Fruit fly (Drosophila melanogaster) whole organism, embryonic: Measurements from ENCODE around the gene CG16775.

Source experiments
- Asciz ChIP-seq: fragments of 200-800 bp; sonication (Bioruptor generic); optimal IDR thresholded peaks from 2 replicates; lab custom pipeline; 2017; ENCODE audit warnings: missing biosample characterization, mild to moderate bottlenecking, missing genetic modification characterization, missing genetic modification reagents
- CG10979 ChIP-seq: fragments of 200-800 bp; sonication (Bioruptor generic); optimal IDR thresholded peaks from 2 replicates; lab custom pipeline; 2018; ENCODE audit warnings: missing biosample characterization, mild to moderate bottlenecking, missing genetic modification characterization, moderate library complexity
- CG11695 ChIP-seq: fragments of 200-800 bp; sonication (Bioruptor generic); IDR thresholded peaks from 3 replicates; pipeline ENCODE4 v1.3.6; 2022; ENCODE audit warnings: missing biosample characterization, missing genetic modification characterization
- CG11696 ChIP-seq: fragments of 200-800 bp; sonication (Bioruptor generic); IDR thresholded peaks from 2 replicates; pipeline ENCODE4 v1.3.6; 2022; ENCODE audit warnings: missing biosample characterization, missing genetic modification characterization
- CG12071 ChIP-seq: fragments of 200-800 bp; sonication (Bioruptor generic); optimal IDR thresholded peaks from 3 replicates; lab custom pipeline; 2018; ENCODE audit warnings: missing biosample characterization, mild to moderate bottlenecking, missing genetic modification characterization
- CG12155 ChIP-seq: fragments of 200-800 bp; sonication (Bioruptor generic); optimal IDR thresholded peaks from 3 replicates; lab custom pipeline; 2016; ENCODE audit warnings: missing biosample characterization, missing genetic modification characterization
- CG12299 ChIP-seq: fragments of 200-800 bp; sonication (Bioruptor generic); optimal IDR thresholded peaks from 2 replicates; lab custom pipeline; 2018; ENCODE audit warnings: missing biosample characterization, mild to moderate bottlenecking, missing genetic modification characterization
- CG12769 ChIP-seq: fragments of 200-800 bp; sonication (Bioruptor generic); optimal IDR thresholded peaks from 2 replicates; lab custom pipeline; 2019; ENCODE audit warnings: missing biosample characterization, mild to moderate bottlenecking, missing genetic modification characterization, moderate library complexity
- CG13296 ChIP-seq: fragments of 200-800 bp; sonication (Bioruptor generic); optimal IDR thresholded peaks from 3 replicates; lab custom pipeline; 2018; ENCODE audit warnings: missing biosample characterization, mild to moderate bottlenecking, missing genetic modification characterization
- CG13894 ChIP-seq: fragments of 200-800 bp; sonication (Bioruptor generic); optimal IDR thresholded peaks from 3 replicates; lab custom pipeline; 2018; ENCODE audit warnings: missing biosample characterization, mild to moderate bottlenecking, missing genetic modification characterization, moderate library complexity
- CG16779 ChIP-seq: fragments of 200-800 bp; sonication (Bioruptor generic); IDR thresholded peaks from 2 replicates; pipeline ENCODE4 v1.3.6; 2022; ENCODE audit warnings: missing biosample characterization, missing genetic modification characterization
- CG17568 ChIP-seq: fragments of 200-800 bp; sonication (Bioruptor generic); optimal IDR thresholded peaks from 2 replicates; lab custom pipeline; 2018; ENCODE audit warnings: missing biosample characterization, mild to moderate bottlenecking, missing genetic modification characterization, moderate library complexity
- CG17829 ChIP-seq: fragments of 200-800 bp; optimal IDR thresholded peaks from 2 replicates; lab custom pipeline; 2019; ENCODE audit warnings: missing biosample characterization, mild to moderate bottlenecking, missing genetic modification characterization, moderate library complexity
- CG3163 ChIP-seq: fragments of 200-800 bp; sonication (Bioruptor generic); optimal IDR thresholded peaks from 3 replicates; lab custom pipeline; 2016; ENCODE audit warnings: missing biosample characterization, missing genetic modification characterization
- CG3281 ChIP-seq: fragments of 200-800 bp; sonication (Bioruptor generic); optimal IDR thresholded peaks from 3 replicates; lab custom pipeline; 2017; ENCODE audit warnings: missing biosample characterization, mild to moderate bottlenecking, missing genetic modification characterization
- CG33213 ChIP-seq: fragments of 200-800 bp; sonication (Bioruptor generic); optimal IDR thresholded peaks from 3 replicates; lab custom pipeline; 2016; ENCODE audit warnings: missing biosample characterization, missing genetic modification characterization
- CG6175 ChIP-seq: fragments of 200-800 bp; sonication (Bioruptor generic); IDR thresholded peaks from 3 replicates; pipeline ENCODE4 v1.3.6; 2022; ENCODE audit warnings: missing biosample characterization, missing genetic modification characterization
- CG7357 ChIP-seq: fragments of 200-800 bp; sonication (Bioruptor generic); IDR thresholded peaks from 3 replicates; pipeline ENCODE4 v1.3.6; 2022; ENCODE audit warnings: missing biosample characterization, missing genetic modification characterization
- CG9609 ChIP-seq: fragments of 200-800 bp; sonication (Bioruptor generic); optimal IDR thresholded peaks from 3 replicates; lab custom pipeline; 2016; ENCODE audit warnings: missing biosample characterization, missing genetic modification characterization
- CTCF ChIP-seq: fragments of 200-800 bp; sonication (Bioruptor generic); optimal IDR thresholded peaks from 2 replicates; lab custom pipeline; 2017; ENCODE audit warnings: missing biosample characterization, mild to moderate bottlenecking, missing genetic modification characterization, moderate library complexity
- Dip2 ChIP-seq: fragments of 200-800 bp; sonication (Bioruptor generic); IDR thresholded peaks from 2 replicates; pipeline ENCODE4 v1.3.6; 2022; ENCODE audit warnings: missing biosample characterization, missing genetic modification characterization
- Dll ChIP-seq: fragments of 200-800 bp; sonication (Bioruptor generic); IDR thresholded peaks from 4 replicates; pipeline ENCODE4 v1.3.6; 2022; ENCODE audit warnings: missing biosample characterization, missing genetic modification characterization; ENCODE audit not compliant: partially characterized antibody
- ERR ChIP-seq: fragments of 200-800 bp; sonication (Bioruptor generic); optimal IDR thresholded peaks from 2 replicates; lab custom pipeline; 2016; ENCODE audit warnings: missing biosample characterization, missing genetic modification characterization
- Ets97D ChIP-seq: fragments of 200-800 bp; sonication (Bioruptor generic); optimal IDR thresholded peaks from 3 replicates; lab custom pipeline; 2016; ENCODE audit warnings: missing biosample characterization, missing genetic modification characterization
- HLH4C ChIP-seq: fragments of 200-800 bp; sonication (Bioruptor generic); IDR thresholded peaks from 3 replicates; pipeline ENCODE4 v1.3.6; 2022; ENCODE audit warnings: missing biosample characterization, missing genetic modification characterization; ENCODE audit not compliant: partially characterized antibody
- Meics ChIP-seq: fragments of 200-800 bp; sonication (Bioruptor generic); optimal IDR thresholded peaks from 2 replicates; lab custom pipeline; 2017; ENCODE audit warnings: missing biosample characterization, mild to moderate bottlenecking, missing genetic modification characterization
- Sin3A ChIP-seq: fragments of >200 bp; optimal IDR thresholded peaks from 2 replicates; lab custom pipeline; 2018
- Sox102F ChIP-seq: fragments of 200-800 bp; sonication (Bioruptor generic); optimal IDR thresholded peaks from 2 replicates; lab custom pipeline; 2018; ENCODE audit warnings: missing biosample characterization, mild to moderate bottlenecking, missing genetic modification characterization, moderate library complexity
- Ssrp ChIP-seq: fragments of 200-800 bp; sonication (Bioruptor generic); optimal IDR thresholded peaks from 2 replicates; lab custom pipeline; 2018; ENCODE audit warnings: missing biosample characterization, mild to moderate bottlenecking, missing genetic modification characterization, moderate library complexity
- amos ChIP-seq: fragments of 200-800 bp; sonication (Bioruptor generic); IDR thresholded peaks from 2 replicates; pipeline ENCODE4 v1.3.6; 2022; ENCODE audit warnings: missing biosample characterization, missing genetic modification characterization; ENCODE audit not compliant: partially characterized antibody
- chinmo ChIP-seq: fragments of 200-800 bp; sonication (Bioruptor generic); IDR thresholded peaks from 4 replicates; pipeline ENCODE4 v1.3.6; 2022; ENCODE audit warnings: missing biosample characterization, missing genetic modification characterization; ENCODE audit not compliant: partially characterized antibody
- cwo ChIP-seq: fragments of 200-800 bp; sonication (Bioruptor generic); optimal IDR thresholded peaks from 3 replicates; lab custom pipeline; 2017; ENCODE audit warnings: missing biosample characterization, missing genetic modification characterization, mild to moderate bottlenecking, moderate library complexity, missing genetic modification reagents
- dm ChIP-seq: fragments of 200-800 bp; sonication (Bioruptor generic); optimal IDR thresholded peaks from 3 replicates; lab custom pipeline; 2016; ENCODE audit warnings: missing biosample characterization, missing genetic modification characterization
- dpn ChIP-seq, 2 experiments: fragments of 200-800 bp; sonication (Bioruptor generic); optimal IDR thresholded peaks; 3 replicates each; lab custom pipeline; 2016; ENCODE audit warnings: missing biosample characterization in 2 of 2, missing genetic modification characterization in 2 of 2
- en ChIP-seq: fragments of 200-800 bp; sonication (Bioruptor generic); optimal IDR thresholded peaks from 2 replicates; lab custom pipeline; 2016; ENCODE audit warnings: missing biosample characterization, missing genetic modification characterization
- eve ChIP-seq, 2 experiments: fragments of >200 bp; optimal IDR thresholded peaks; 2 replicates each; lab custom pipeline; 2017; ENCODE audit warnings: missing biosample characterization in 2 of 2, missing genetic modification characterization in 2 of 2
- eyg ChIP-seq: fragments of 200-800 bp; sonication (Bioruptor generic); optimal IDR thresholded peaks from 3 replicates; lab custom pipeline; 2016; ENCODE audit warnings: missing biosample characterization, missing genetic modification characterization
- ftz-f1 ChIP-seq: fragments of 200-800 bp; sonication (Bioruptor generic); optimal IDR thresholded peaks from 2 replicates; lab custom pipeline; 2016; ENCODE audit warnings: missing biosample characterization, missing genetic modification characterization
- gt ChIP-seq: fragments of 200-800 bp; sonication (Bioruptor generic); IDR thresholded peaks from 2 replicates; pipeline ENCODE4 v1.3.6; 2022; ENCODE audit warnings: missing biosample characterization, missing genetic modification characterization
- jumu ChIP-seq: fragments of 200-800 bp; sonication (Bioruptor generic); optimal IDR thresholded peaks from 3 replicates; lab custom pipeline; 2016; ENCODE audit warnings: missing biosample characterization, missing genetic modification characterization
- klu ChIP-seq: fragments of 200-800 bp; sonication (Bioruptor generic); IDR thresholded peaks from 2 replicates; pipeline ENCODE4 v1.3.6; 2022; ENCODE audit warnings: missing biosample characterization, missing genetic modification characterization
- lbe ChIP-seq: fragments of 200-800 bp; sonication (Bioruptor generic); optimal IDR thresholded peaks from 2 replicates; lab custom pipeline; 2016; ENCODE audit warnings: missing biosample characterization, mild to moderate bottlenecking, missing genetic modification characterization
- lilli ChIP-seq: fragments of 200-800 bp; sonication (Bioruptor generic); optimal IDR thresholded peaks from 3 replicates; lab custom pipeline; 2016; ENCODE audit warnings: missing biosample characterization, missing genetic modification characterization
- lmd ChIP-seq: fragments of 200-800 bp; sonication (Bioruptor generic); IDR thresholded peaks from 2 replicates; pipeline ENCODE4 v1.3.6; 2022; ENCODE audit warnings: missing biosample characterization, missing genetic modification characterization
- mld ChIP-seq: fragments of 200-800 bp; sonication (Bioruptor generic); IDR thresholded peaks from 3 replicates; pipeline ENCODE4 v1.3.6; 2022; ENCODE audit warnings: missing biosample characterization, missing genetic modification characterization; ENCODE audit not compliant: partially characterized antibody
- pan ChIP-seq, 4 experiments: fragments of >200 bp in 3 of 4; fragments of 200-800 bp in 1 of 4; sonication (Bioruptor generic) in 1 of 4; optimal IDR thresholded peaks in 3 of 4; IDR thresholded peaks in 1 of 4; 2 replicates each; pipeline versions ENCODE4 v1.3.6 to Lab custom; 2017 to 2022; ENCODE audit warnings: missing biosample characterization in 2 of 4, missing genetic modification characterization in 2 of 4, mixed read lengths in 1 of 4
- pzg ChIP-seq: fragments of 200-800 bp; sonication (Bioruptor generic); optimal IDR thresholded peaks from 3 replicates; lab custom pipeline; 2018; ENCODE audit warnings: missing biosample characterization, mild to moderate bottlenecking, missing genetic modification characterization, moderate library complexity
- shn ChIP-seq: fragments of 200-800 bp; sonication (Bioruptor generic); optimal IDR thresholded peaks from 3 replicates; lab custom pipeline; 2016; ENCODE audit warnings: missing biosample characterization, missing genetic modification characterization
- ttk ChIP-seq: fragments of 200-800 bp; sonication (Bioruptor generic); IDR thresholded peaks from 2 replicates; pipeline ENCODE4 v2.1.2; 2022; ENCODE audit warnings: missing biosample characterization, missing genetic modification characterization
- usp ChIP-seq: fragments of >200 bp; optimal IDR thresholded peaks from 2 replicates; lab custom pipeline; 2017; ENCODE audit warnings: missing biosample characterization, missing genetic modification characterization
- wor ChIP-seq: fragments of 200-800 bp; sonication (Bioruptor generic); IDR thresholded peaks from 2 replicates; pipeline ENCODE4 v1.3.6; 2022; ENCODE audit warnings: missing biosample characterization, missing genetic modification characterization
- zen2 ChIP-seq: fragments of 200-800 bp; sonication (Bioruptor generic); IDR thresholded peaks from 3 replicates; pipeline ENCODE4 v1.3.6; 2022; ENCODE audit warnings: missing biosample characterization, missing genetic modification characterization; ENCODE audit not compliant: partially characterized antibody

CG16775 gene

DNA sequence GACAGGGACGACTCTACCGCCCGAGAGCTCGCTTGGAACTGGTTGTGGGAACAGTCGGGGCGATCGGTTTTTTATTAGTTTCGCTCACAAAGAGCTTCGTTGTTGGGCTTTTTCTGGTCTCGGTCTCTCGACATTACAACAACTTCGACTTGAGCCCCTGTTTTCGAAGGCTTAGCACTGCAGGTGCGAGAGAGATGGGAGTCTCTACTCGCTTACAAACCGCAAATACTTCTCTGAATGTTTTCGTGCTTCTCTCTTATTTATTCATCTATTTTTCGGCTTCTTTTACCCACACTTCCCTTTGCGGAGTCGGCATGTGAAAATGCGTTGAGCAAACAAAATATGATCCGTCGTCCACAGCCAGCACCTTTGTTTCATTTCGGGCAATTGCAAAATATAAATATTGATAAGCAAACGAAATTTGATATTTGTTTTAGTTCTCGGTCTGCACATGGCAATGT is 9.4 kb upstream of the CG16775 start, which contains the start of gene Tsp74F (continued):
- TF ChIP-seq Dip2 (GFP tag; lab: Robert Waterston, UW), result no peak
- TF ChIP-seq shn (GFP tag; lab: Kevin White, UChicago), result no peak
- TF ChIP-seq CG10979 (tag; lab: Kevin White, UChicago), result no peak
- TF ChIP-seq jumu (GFP tag; lab: Kevin White, UChicago), result no peak
- TF ChIP-seq amos, result no peak
- TF ChIP-seq CG12299 (tag; lab: Kevin White, UChicago), result no peak
- peak; percentile 8 for TF ChIP-seq Sox102F
- TF ChIP-seq CG11695, result 0 out of 3 replicates have a peak, but pooled peaks have one; percentile 16
- no peak for TF ChIP-seq CG6175 (GFP tag; lab: Robert Waterston, UW)
- no peak for TF ChIP-seq CG3281 (GFP tag; lab: Kevin White, UChicago)
- no peak for TF ChIP-seq dpn (GFP tag; optimal IDR thresholded peaks at IDR 0.05; lab: Kevin White, UChicago)
- TF ChIP-seq cwo, result no peak
- no peak for TF ChIP-seq HLH4C (GFP tag; lab: Robert Waterston, UW)
- TF ChIP-seq Asciz (GFP tag; lab: Kevin White, UChicago), result peak; percentile 60
- no peak for TF ChIP-seq CG7357 (GFP tag; lab: Robert Waterston, UW)
- TF ChIP-seq CG9609 (GFP tag; lab: Kevin White, UChicago), result no peak
- no peak for TF ChIP-seq CG16779 (GFP tag; lab: Robert Waterston, UW)
- no peak for TF ChIP-seq dm (GFP tag; lab: Kevin White, UChicago)
- no peak for TF ChIP-seq pzg (GFP tag; lab: Kevin White, UChicago)
- no peak for TF ChIP-seq eve (GFP tag; optimal IDR thresholded peaks at IDR 0.05; lab: Kevin White, UChicago)
- TF ChIP-seq CG17829, result no peak
- no peak for TF ChIP-seq wor
- TF ChIP-seq Ssrp (tag; lab: Kevin White, UChicago), result no peak
- no peak for TF ChIP-seq Dll (GFP tag; lab: Robert Waterston, UW)
- no peak for TF ChIP-seq CG33213
- no peak for TF ChIP-seq Sin3A (lab: Kevin White, UChicago)
- TF ChIP-seq ERR (GFP tag; lab: Kevin White, UChicago), result no peak
- no peak for TF ChIP-seq CTCF (GFP tag; lab: Kevin White, UChicago)
- TF ChIP-seq ttk (GFP tag; lab: Robert Waterston, UW), result no peak
- TF ChIP-seq Meics (GFP tag; lab: Kevin White, UChicago), result no peak
- peak; percentile 16 for TF ChIP-seq CG12769 (tag; lab: Kevin White, UChicago)
- no peak for TF ChIP-seq CG12155
- no peak for TF ChIP-seq CG11696 (GFP tag; lab: Robert Waterston, UW)
- TF ChIP-seq en (GFP tag; lab: Kevin White, UChicago), result no peak
- no peak for TF ChIP-seq Ets97D (GFP tag; lab: Kevin White, UChicago)
- peak; percentile 63 for TF ChIP-seq CG12071 (GFP tag; lab: Kevin White, UChicago)
- no peak for TF ChIP-seq lilli (GFP tag; lab: Kevin White, UChicago)
- TF ChIP-seq ftz-f1, result no peak
- TF ChIP-seq usp, result no peak
- no peak for TF ChIP-seq lmd (GFP tag; lab: Robert Waterston, UW)
- peak; percentile 17 for TF ChIP-seq CG13894 (tag; lab: Kevin White, UChicago)
- no peak for TF ChIP-seq pan (optimal IDR thresholded peaks at IDR 0.05; lab: Kevin White, UChicago)
- no peak for TF ChIP-seq pan (GFP tag; optimal IDR thresholded peaks at IDR 0.05 in 1 of 2, IDR thresholded peaks at IDR 0.05 in 1 of 2)
- TF ChIP-seq mld (GFP tag; lab: Robert Waterston, UW), result no peak
- TF ChIP-seq eyg (GFP tag; lab: Kevin White, UChicago), result no peak
- TF ChIP-seq zen2 (GFP tag; lab: Robert Waterston, UW), result peak; percentile 34; the same call in 1 of the 3 replicates
- peak; percentile 41 for TF ChIP-seq CG3163
- no peak for TF ChIP-seq lbe (GFP tag; lab: Kevin White, UChicago)
- TF ChIP-seq CG17568 (GFP tag; lab: Kevin White, UChicago), result peak; percentile 43
- peak; percentile 30 for TF ChIP-seq CG13296 (GFP tag; lab: Kevin White, UChicago)
- no peak for TF ChIP-seq klu (GFP tag; lab: Robert Waterston, UW)
- peak; percentile 90; the same call in 3 of the 4 replicates for TF ChIP-seq chinmo (GFP tag; lab: Robert Waterston, UW)
- no peak for TF ChIP-seq gt (GFP tag; lab: Robert Waterston, UW)
